Fruit fly (Drosophila melanogaster) whole organism, embryonic: ENCODE results near the gene CG6749.
A peak's percentile ranks its signal among the peaks of the same experiment; 100 is the strongest.

Experiments
- B-H1 ChIP-seq: fragments of 200-800 bp; sonication (Bioruptor generic); IDR thresholded peaks from 3 replicates; pipeline ENCODE4 v1.3.6; 2022; ENCODE audit warnings: missing biosample characterization, missing genetic modification characterization
- BEAF-32 ChIP-seq: fragments of 200-800 bp; sonication (Bioruptor generic); optimal IDR thresholded peaks from 3 replicates; lab custom pipeline; 2017; ENCODE audit warnings: missing biosample characterization, missing genetic modification characterization, mild to moderate bottlenecking, moderate library complexity, missing genetic modification reagents
- CG11696 ChIP-seq: fragments of 200-800 bp; sonication (Bioruptor generic); IDR thresholded peaks from 2 replicates; pipeline ENCODE4 v1.3.6; 2022; ENCODE audit warnings: missing biosample characterization, missing genetic modification characterization
- CG12659 ChIP-seq: fragments of 200-800 bp; sonication (Bioruptor generic); optimal IDR thresholded peaks from 3 replicates; lab custom pipeline; 2017; ENCODE audit warnings: mild to moderate bottlenecking, missing biosample characterization, missing genetic modification reagents, missing genetic modification characterization
- CG12942 ChIP-seq: fragments of 200-800 bp; sonication (Bioruptor generic); optimal IDR thresholded peaks from 3 replicates; lab custom pipeline; 2016; ENCODE audit warnings: missing biosample characterization, missing genetic modification characterization
- CG13287 ChIP-seq: fragments of 200-800 bp; sonication (Bioruptor generic); IDR thresholded peaks from 2 replicates; pipeline ENCODE4 v1.3.6; 2022; ENCODE audit warnings: missing biosample characterization, missing genetic modification characterization; ENCODE audit not compliant: partially characterized antibody
- CG1603 ChIP-seq: fragments of 200-800 bp; sonication (Bioruptor generic); optimal IDR thresholded peaks from 2 replicates; lab custom pipeline; 2019; ENCODE audit warnings: missing biosample characterization, mild to moderate bottlenecking, missing genetic modification characterization, moderate library complexity
- CG16813 ChIP-seq: fragments of 200-800 bp; sonication (Bioruptor generic); IDR thresholded peaks from 3 replicates; pipeline ENCODE4 v1.3.6; 2022; ENCODE audit warnings: missing biosample characterization, missing genetic modification characterization; ENCODE audit not compliant: partially characterized antibody
- CG31388 ChIP-seq: fragments of 200-800 bp; sonication (Bioruptor generic); optimal IDR thresholded peaks from 2 replicates; lab custom pipeline; 2016; ENCODE audit warnings: missing biosample characterization, missing genetic modification characterization
- CG34422 ChIP-seq: fragments of 200-800 bp; sonication (Bioruptor generic); IDR thresholded peaks from 3 replicates; pipeline ENCODE4 v1.3.6; 2022; ENCODE audit warnings: missing biosample characterization, missing genetic modification characterization
- CG6254 ChIP-seq: fragments of 200-800 bp; sonication (Bioruptor generic); optimal IDR thresholded peaks from 3 replicates; lab custom pipeline; 2017; ENCODE audit warnings: mild to moderate bottlenecking, missing biosample characterization, missing genetic modification reagents, missing genetic modification characterization
- CG6683 ChIP-seq: fragments of 200-800 bp; sonication (Bioruptor generic); optimal IDR thresholded peaks from 2 replicates; lab custom pipeline; 2017; ENCODE audit warnings: missing biosample characterization, mild to moderate bottlenecking, missing genetic modification characterization, missing genetic modification reagents
- CG6689 ChIP-seq: fragments of 200-800 bp; sonication (Bioruptor generic); IDR thresholded peaks from 2 replicates; pipeline ENCODE4 v1.3.6; 2022; ENCODE audit warnings: missing biosample characterization, missing genetic modification characterization
- CG6791 ChIP-seq: fragments of 200-800 bp; sonication (Bioruptor generic); IDR thresholded peaks from 3 replicates; pipeline ENCODE4 v1.3.6; 2022; ENCODE audit warnings: missing biosample characterization, missing genetic modification characterization; ENCODE audit not compliant: partially characterized antibody
- CG7357 ChIP-seq: fragments of 200-800 bp; sonication (Bioruptor generic); IDR thresholded peaks from 3 replicates; pipeline ENCODE4 v1.3.6; 2022; ENCODE audit warnings: missing biosample characterization, missing genetic modification characterization
- CG9215 ChIP-seq: fragments of 200-800 bp; sonication (Bioruptor generic); IDR thresholded peaks from 2 replicates; pipeline ENCODE4 v1.3.6; 2022; ENCODE audit warnings: missing biosample characterization, missing genetic modification characterization
- CG9797 ChIP-seq: fragments of 200-800 bp; sonication (Bioruptor generic); optimal IDR thresholded peaks from 3 replicates; lab custom pipeline; 2018; ENCODE audit warnings: missing biosample characterization, mild to moderate bottlenecking, missing genetic modification characterization
- CoRest ChIP-seq: fragments of 200-800 bp; sonication (Bioruptor generic); optimal IDR thresholded peaks from 3 replicates; lab custom pipeline; 2018; ENCODE audit warnings: missing biosample characterization, mild to moderate bottlenecking, missing genetic modification characterization, moderate library complexity
- Dref ChIP-seq: fragments of 200-800 bp; sonication (Bioruptor generic); IDR thresholded peaks from 2 replicates; pipeline ENCODE4 v1.3.6; 2022; ENCODE audit warnings: missing biosample characterization, missing genetic modification characterization
- E2f1 ChIP-seq: fragments of 200-800 bp; sonication (Bioruptor generic); IDR thresholded peaks from 2 replicates; pipeline ENCODE4 v1.3.6; 2022; ENCODE audit warnings: missing biosample characterization, missing genetic modification characterization
- Ets65A ChIP-seq: fragments of 200-800 bp; sonication (Bioruptor generic); peaks from one replicate; lab custom pipeline; 2016; ENCODE audit warnings: missing biosample characterization, missing genetic modification characterization
- Fer1 ChIP-seq: fragments of 200-800 bp; sonication (Bioruptor generic); optimal IDR thresholded peaks from 2 replicates; lab custom pipeline; 2017; ENCODE audit warnings: missing biosample characterization, mild to moderate bottlenecking, missing genetic modification characterization
- Fer2 ChIP-seq: fragments of 200-800 bp; sonication (Bioruptor generic); optimal IDR thresholded peaks from 2 replicates; lab custom pipeline; 2018; ENCODE audit warnings: missing biosample characterization, mild to moderate bottlenecking, missing genetic modification characterization, moderate library complexity
- HLH4C ChIP-seq: fragments of 200-800 bp; sonication (Bioruptor generic); IDR thresholded peaks from 3 replicates; pipeline ENCODE4 v1.3.6; 2022; ENCODE audit warnings: missing biosample characterization, missing genetic modification characterization; ENCODE audit not compliant: partially characterized antibody
- HmgD ChIP-seq: fragments of 200-800 bp; sonication (Bioruptor generic); optimal IDR thresholded peaks from 3 replicates; lab custom pipeline; 2016; ENCODE audit warnings: missing biosample characterization, missing genetic modification characterization
- Hmr ChIP-seq: fragments of 200-800 bp; sonication (Bioruptor generic); optimal IDR thresholded peaks from 3 replicates; lab custom pipeline; 2017; ENCODE audit warnings: mild to moderate bottlenecking, missing biosample characterization, missing genetic modification reagents, missing genetic modification characterization
- MESR4 ChIP-seq: fragments of 200-800 bp; sonication (Bioruptor generic); optimal IDR thresholded peaks from 2 replicates; lab custom pipeline; 2018; ENCODE audit warnings: missing biosample characterization, mild to moderate bottlenecking, missing genetic modification characterization, moderate library complexity
- MTF-1 ChIP-seq: fragments of 200-800 bp; sonication (Bioruptor generic); optimal IDR thresholded peaks from 2 replicates; lab custom pipeline; 2018; ENCODE audit warnings: missing biosample characterization, mild to moderate bottlenecking, missing genetic modification characterization, borderline replicate concordance
- Myb ChIP-seq: fragments of 200-800 bp; sonication (Bioruptor generic); optimal IDR thresholded peaks from 2 replicates; lab custom pipeline; 2016; ENCODE audit warnings: missing biosample characterization, missing genetic modification characterization
- NFAT ChIP-seq: fragments of 200-800 bp; sonication (Bioruptor generic); IDR thresholded peaks from 2 replicates; pipeline ENCODE4 v1.3.6; 2022; ENCODE audit warnings: missing biosample characterization, missing genetic modification characterization
- Nf-YC ChIP-seq: fragments of 200-800 bp; optimal IDR thresholded peaks from 3 replicates; lab custom pipeline; 2019; ENCODE audit warnings: missing biosample characterization, mild to moderate bottlenecking, missing genetic modification characterization, moderate library complexity
- NfI ChIP-seq: fragments of 200-800 bp; sonication (Bioruptor generic); optimal IDR thresholded peaks from 3 replicates; lab custom pipeline; 2018; ENCODE audit warnings: missing biosample characterization, mild to moderate bottlenecking, missing genetic modification characterization, moderate library complexity
- Xbp1 ChIP-seq: fragments of 200-800 bp; sonication (Bioruptor generic); optimal IDR thresholded peaks from 3 replicates; lab custom pipeline; 2016; ENCODE audit warnings: missing biosample characterization, mild to moderate bottlenecking, missing genetic modification characterization
- bbx ChIP-seq: fragments of 200-800 bp; sonication (Bioruptor generic); IDR thresholded peaks from 2 replicates; pipeline ENCODE4 v1.3.6; 2022; ENCODE audit warnings: missing biosample characterization, missing genetic modification characterization; ENCODE audit not compliant: partially characterized antibody
- ci ChIP-seq: fragments of 200-800 bp; sonication (Bioruptor generic); IDR thresholded peaks from 3 replicates; pipeline ENCODE4 v1.3.6; 2022; ENCODE audit warnings: missing biosample characterization, missing genetic modification characterization
- crc ChIP-seq: fragments of 200-800 bp; sonication (Bioruptor generic); optimal IDR thresholded peaks from 2 replicates; lab custom pipeline; 2016; ENCODE audit warnings: missing biosample characterization, missing genetic modification characterization
- gce ChIP-seq: fragments of 200-800 bp; sonication (Bioruptor generic); IDR thresholded peaks from 3 replicates; pipeline ENCODE4 v1.3.6; 2022; ENCODE audit warnings: missing biosample characterization, missing genetic modification characterization
- gsb-n ChIP-seq: fragments of 200-800 bp; sonication (Bioruptor generic); optimal IDR thresholded peaks from 3 replicates; lab custom pipeline; 2018; ENCODE audit warnings: missing biosample characterization, mild to moderate bottlenecking, missing genetic modification characterization
- ham ChIP-seq: fragments of 200-800 bp; sonication (Bioruptor generic); IDR thresholded peaks from 2 replicates; pipeline ENCODE4 v1.3.6; 2022; ENCODE audit warnings: missing biosample characterization, missing genetic modification characterization
- hbn ChIP-seq: fragments of 200-800 bp; sonication (Bioruptor generic); IDR thresholded peaks from 2 replicates; pipeline ENCODE4 v1.3.6; 2022; ENCODE audit warnings: missing biosample characterization, missing genetic modification characterization; ENCODE audit not compliant: partially characterized antibody
- her ChIP-seq: fragments of 200-800 bp; sonication (Bioruptor generic); optimal IDR thresholded peaks from 2 replicates; lab custom pipeline; 2016; ENCODE audit warnings: missing biosample characterization, missing genetic modification characterization
- nerfin-2 ChIP-seq: fragments of 200-800 bp; sonication (Bioruptor generic); IDR thresholded peaks from 2 replicates; pipeline ENCODE4 v1.3.6; 2022; ENCODE audit warnings: missing biosample characterization, missing genetic modification characterization; ENCODE audit not compliant: partially characterized antibody
- nmo ChIP-seq: fragments of 200-800 bp; sonication (Bioruptor generic); optimal IDR thresholded peaks from 2 replicates; lab custom pipeline; 2018; ENCODE audit warnings: missing biosample characterization, mild to moderate bottlenecking, missing genetic modification characterization, moderate library complexity
- pho ChIP-seq: fragments of 200-800 bp; sonication (Bioruptor generic); optimal IDR thresholded peaks from 2 replicates; lab custom pipeline; 2016; ENCODE audit warnings: missing biosample characterization, missing genetic modification characterization
- phol ChIP-seq: fragments of 200-800 bp; sonication (Bioruptor generic); optimal IDR thresholded peaks from 3 replicates; lab custom pipeline; 2018; ENCODE audit warnings: missing biosample characterization, mild to moderate bottlenecking, missing genetic modification characterization, moderate library complexity
- rib ChIP-seq: fragments of 200-800 bp; sonication (Bioruptor generic); IDR thresholded peaks from 2 replicates; pipeline ENCODE4 v1.3.6; 2022; ENCODE audit warnings: missing biosample characterization, missing genetic modification characterization
- ro ChIP-seq: fragments of 200-800 bp; sonication (Bioruptor generic); IDR thresholded peaks from 2 replicates; pipeline ENCODE4 v1.3.6; 2022; ENCODE audit warnings: missing biosample characterization, missing genetic modification characterization
- slbo ChIP-seq: fragments of 200-800 bp; sonication (Bioruptor generic); IDR thresholded peaks from 2 replicates; pipeline ENCODE4 v1.3.6; 2022; ENCODE audit warnings: missing biosample characterization, missing genetic modification characterization
- stwl ChIP-seq: fragments of 200-800 bp; sonication (Bioruptor generic); optimal IDR thresholded peaks from 3 replicates; lab custom pipeline; 2018; ENCODE audit warnings: missing biosample characterization, mild to moderate bottlenecking, missing genetic modification characterization, moderate library complexity
- tna ChIP-seq: fragments of 200-800 bp; sonication (Bioruptor generic); IDR thresholded peaks from 2 replicates; pipeline ENCODE4 v1.3.6; 2022; ENCODE audit warnings: missing biosample characterization, missing genetic modification characterization; ENCODE audit not compliant: partially characterized antibody

CG6749 gene

dm6 chr3L:9698193-9698642 lies 35.4 kb downstream of the CG6749 start, which contains the start of gene Ubc4 (continued):
- TF ChIP-seq CG1603, result peak; percentile 56
- peak; percentile 56 for TF ChIP-seq nerfin-2 (GFP tag; lab: Robert Waterston, UW)
- TF ChIP-seq NFAT (GFP tag; lab: Robert Waterston, UW), result peak; percentile 62; the same call in 1 of the 2 replicates
- TF ChIP-seq Nf-YC (tag; lab: Kevin White, UChicago), result peak; percentile 74
- TF ChIP-seq CG31388 (GFP tag; lab: Kevin White, UChicago), result no peak
- 0 out of 2 replicates have a peak, but pooled peaks have one; percentile 8 for TF ChIP-seq CG6689
- peak; percentile 54 for TF ChIP-seq stwl
- TF ChIP-seq tna (GFP tag; lab: Robert Waterston, UW), result peak; percentile 71
- peak; percentile 69 for TF ChIP-seq CG9797 (GFP tag; lab: Kevin White, UChicago)
- TF ChIP-seq ro, result no peak
- TF ChIP-seq MTF-1, result no peak
- TF ChIP-seq bbx (GFP tag; lab: Robert Waterston, UW), result peak; percentile 89
- peak; percentile 21; the same call in 1 of the 3 replicates for TF ChIP-seq ci (GFP tag; lab: Robert Waterston, UW)
- TF ChIP-seq CG13287, result peak; percentile 91
- TF ChIP-seq Dref (GFP tag; lab: Robert Waterston, UW), result peak; percentile 93
- TF ChIP-seq CG34422, result 0 out of 3 replicates have a peak, but pooled peaks have one; percentile 28
- peak; percentile 28 for TF ChIP-seq pho (GFP tag; lab: Kevin White, UChicago)
- TF ChIP-seq Xbp1 (GFP tag; lab: Kevin White, UChicago), result peak; percentile 5
- TF ChIP-seq CG12942 (GFP tag; lab: Kevin White, UChicago), result no peak
- peak; percentile 4 for TF ChIP-seq CoRest (tag; lab: Kevin White, UChicago)
- no peak for TF ChIP-seq CG7357 (GFP tag; lab: Robert Waterston, UW)
- TF ChIP-seq BEAF-32 (GFP tag; lab: Kevin White, UChicago), result peak; percentile 92
- TF ChIP-seq B-H1 (GFP tag; lab: Robert Waterston, UW), result no peak
- TF ChIP-seq ham (GFP tag; lab: Robert Waterston, UW), result no peak
- TF ChIP-seq rib (GFP tag; lab: Robert Waterston, UW), result no peak
- peak; percentile 75 for TF ChIP-seq CG16813
- no peak for TF ChIP-seq CG6683
- peak; percentile 54; the same call in 1 of the 2 replicates for TF ChIP-seq slbo
- TF ChIP-seq NfI (GFP tag; lab: Kevin White, UChicago), result no peak
- no peak for TF ChIP-seq Hmr (GFP tag; lab: Kevin White, UChicago)
- no peak for TF ChIP-seq CG6254 (GFP tag; lab: Kevin White, UChicago)
- peak; percentile 92 for TF ChIP-seq Myb
- no peak for TF ChIP-seq phol (tag; lab: Kevin White, UChicago)
- TF ChIP-seq crc (GFP tag; lab: Kevin White, UChicago), result no peak
- TF ChIP-seq hbn (GFP tag; lab: Robert Waterston, UW), result peak; percentile 81
- TF ChIP-seq Fer1 (GFP tag; lab: Kevin White, UChicago), result peak; percentile 4
- TF ChIP-seq CG12659 (GFP tag; lab: Kevin White, UChicago), result peak; percentile 57
- TF ChIP-seq nmo, result peak; percentile 10
- TF ChIP-seq MESR4 (GFP tag; lab: Kevin White, UChicago), result peak; percentile 73
- TF ChIP-seq CG9215 (GFP tag; lab: Robert Waterston, UW), result no peak
- peak; percentile 84 for TF ChIP-seq CG6791 (GFP tag; lab: Robert Waterston, UW)
- TF ChIP-seq HLH4C (GFP tag; lab: Robert Waterston, UW), result peak; percentile 81
- peak; percentile 49 for TF ChIP-seq Ets65A
- TF ChIP-seq E2f1, result peak; percentile 44; the same call in 1 of the 2 replicates
- no peak for TF ChIP-seq Fer2
- TF ChIP-seq her (GFP tag; lab: Kevin White, UChicago), result peak; percentile 19
- TF ChIP-seq CG11696 (GFP tag; lab: Robert Waterston, UW), result no peak
- TF ChIP-seq gsb-n (tag; lab: Kevin White, UChicago), result no peak
- no peak for TF ChIP-seq HmgD (GFP tag; lab: Kevin White, UChicago)
- no peak for TF ChIP-seq gce (GFP tag; lab: Robert Waterston, UW)
- TF ChIP-seq, all 482 proteins: peak for 112
